Fruit fly (Drosophila melanogaster): ENCODE measurements around the gene Spase22-23.

Gene Spase22-23

dm6 chr3R:24272775-24273290 is 43.0 kb upstream of the Spase22-23 start, which contains the start of gene Orct2 (continued):
- TF ChIP-seq CG7368 (GFP tag; optimal IDR thresholded peaks at IDR 0.05) (peak; percentile 31), CG15336 (GFP tag; IDR thresholded peaks at IDR 0.05) (peak; percentile 25; the same call in 1 of the 2 replicates), esn (GFP tag; optimal IDR thresholded peaks at IDR 0.05) (no peak), Smox (GFP tag; optimal IDR thresholded peaks at IDR 0.05) (no peak), CG9139 (GFP tag; optimal IDR thresholded peaks at IDR 0.05) (peak; percentile 4), CG10669 (GFP tag; optimal IDR thresholded peaks at IDR 0.05) (peak; percentile 2), CG8632 (GFP tag; optimal IDR thresholded peaks at IDR 0.05) (no peak), CG16779 (tag; optimal IDR thresholded peaks at IDR 0.05) (peak; percentile 47), CG31627 (GFP tag; optimal IDR thresholded peaks at IDR 0.05) (no peak), Hr38 (GFP tag; optimal IDR thresholded peaks at IDR 0.05) (no peak), vri (GFP tag; optimal IDR thresholded peaks at IDR 0.05) (peak; percentile 37), fd85E (GFP tag; optimal IDR thresholded peaks at IDR 0.05) (no peak), salr (GFP tag; optimal IDR thresholded peaks at IDR 0.05) (no peak), Sox102F (GFP tag; optimal IDR thresholded peaks at IDR 0.05) (peak; percentile 30), lz (GFP tag; optimal IDR thresholded peaks at IDR 0.05) (no peak), ss (GFP tag; optimal IDR thresholded peaks at IDR 0.05) (peak; percentile 24 to 33), Eip75B (GFP tag; optimal IDR thresholded peaks at IDR 0.05) (peak; percentile 38), Gug (GFP tag; IDR thresholded peaks at IDR 0.05) (no peak), achi (GFP tag; optimal IDR thresholded peaks at IDR 0.05) (no peak), CG3919 (GFP tag; optimal IDR thresholded peaks at IDR 0.05) (peak; percentile 38), CG6163 (GFP tag; IDR thresholded peaks at IDR 0.05) (peak; percentile 25; the same call in 1 of the 3 replicates), Blimp-1 (GFP tag; optimal IDR thresholded peaks at IDR 0.05) (peak; percentile 15), CG32006 (GFP tag; optimal IDR thresholded peaks at IDR 0.05) (peak; percentile 3), Eip93F (GFP tag; optimal IDR thresholded peaks at IDR 0.05) (no peak), net (GFP tag; optimal IDR thresholded peaks at IDR 0.05) (peak; percentile 8), topi (GFP tag; optimal IDR thresholded peaks at IDR 0.05) (no peak), CG1621 (tag; optimal IDR thresholded peaks at IDR 0.05) (peak; percentile 41), CG3032 (tag; optimal IDR thresholded peaks at IDR 0.05) (no peak), Ets21C (GFP tag; optimal IDR thresholded peaks at IDR 0.05) (no peak), CG11762 (GFP tag; optimal IDR thresholded peaks at IDR 0.05; ENCODE audit: insufficient read depth) (no peak), Ets96B (tag; optimal IDR thresholded peaks at IDR 0.05) (no peak), Lpt (GFP tag; optimal IDR thresholded peaks at IDR 0.05) (peak; percentile 34), CG34406 (GFP tag; optimal IDR thresholded peaks at IDR 0.05) (no peak), CG6792 (GFP tag; optimal IDR thresholded peaks at IDR 0.05) (no peak), CG4318 (GFP tag; optimal IDR thresholded peaks at IDR 0.05) (no peak), CG6854 (GFP tag; optimal IDR thresholded peaks at IDR 0.05) (peak; percentile 52), Hr39 (GFP tag; optimal IDR thresholded peaks at IDR 0.05) (no peak), fkh (GFP tag; optimal IDR thresholded peaks at IDR 0.05) (peak; percentile 74)

DNA sequence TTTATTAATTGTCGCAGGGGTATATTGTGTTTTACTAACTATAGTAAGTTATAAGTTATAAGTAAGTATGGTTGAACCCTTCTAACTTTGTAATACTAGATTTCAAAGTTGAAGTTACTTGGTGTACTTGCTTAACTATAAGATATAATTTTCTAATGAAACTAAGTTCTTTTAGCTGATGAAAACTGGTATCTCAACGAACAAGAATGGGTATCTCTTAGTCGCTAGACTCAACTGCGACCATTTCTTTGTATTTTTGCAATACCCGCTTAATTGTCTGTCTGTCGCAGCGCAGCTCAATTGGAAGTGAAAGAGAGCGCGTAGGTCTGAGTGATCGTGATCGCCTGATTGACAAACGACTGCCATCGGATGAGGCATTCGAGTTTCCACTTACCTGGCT is 42.4 kb upstream of the Spase22-23 start:
- TF ChIP-seq CG10631 (GFP tag; optimal IDR thresholded peaks at IDR 0.05): no peak
- no peak for TF ChIP-seq CG32006 (GFP tag; optimal IDR thresholded peaks at IDR 0.05)
- no peak for TF ChIP-seq Eip75B (GFP tag; optimal IDR thresholded peaks at IDR 0.05)
- TF ChIP-seq CG6854 (GFP tag; optimal IDR thresholded peaks at IDR 0.05): no peak
- TF ChIP-seq eg (GFP tag; IDR thresholded peaks at IDR 0.05): no peak
- no peak for TF ChIP-seq achi (GFP tag; optimal IDR thresholded peaks at IDR 0.05)
- peak; percentile 78 for TF ChIP-seq Eip78C (GFP tag)
- TF ChIP-seq Sox15 (GFP tag; optimal IDR thresholded peaks at IDR 0.05): no peak
- TF ChIP-seq CG8319 (GFP tag; optimal IDR thresholded peaks at IDR 0.05): no peak
- TF ChIP-seq CG16779 (tag; optimal IDR thresholded peaks at IDR 0.05): no peak
- TF ChIP-seq spab (GFP tag; optimal IDR thresholded peaks at IDR 0.05): no peak
- no peak for TF ChIP-seq Eip93F (GFP tag; optimal IDR thresholded peaks at IDR 0.05)
- TF ChIP-seq Blimp-1 (GFP tag; optimal IDR thresholded peaks at IDR 0.05): no peak
- no peak for TF ChIP-seq acj6 (GFP tag; optimal IDR thresholded peaks at IDR 0.05)
- TF ChIP-seq fkh (GFP tag; optimal IDR thresholded peaks at IDR 0.05): no peak
- TF ChIP-seq vri (GFP tag; optimal IDR thresholded peaks at IDR 0.05): no peak
- no peak for TF ChIP-seq CG1621 (tag; optimal IDR thresholded peaks at IDR 0.05)
- TF ChIP-seq Hr4 (GFP tag; optimal IDR thresholded peaks at IDR 0.05): peak; percentile 41
- TF ChIP-seq CG10669 (GFP tag; optimal IDR thresholded peaks at IDR 0.05): no peak
- no peak for TF ChIP-seq fd85E (GFP tag; optimal IDR thresholded peaks at IDR 0.05)
- peak; percentile 9 for TF ChIP-seq Met (GFP tag; optimal IDR thresholded peaks at IDR 0.05)
- peak; percentile 15 for TF ChIP-seq dsx (GFP tag; optimal IDR thresholded peaks at IDR 0.05; ENCODE audit: poor library complexity, severe bottlenecking)
- TF ChIP-seq CG6163 (GFP tag; IDR thresholded peaks at IDR 0.05): no peak
- TF ChIP-seq CG4318 (GFP tag; optimal IDR thresholded peaks at IDR 0.05): no peak
